Worm (Caenorhabditis elegans): ENCODE data around the gene F18A11.3.
A peak's percentile ranks its signal among the peaks of the same experiment; 100 is the strongest.

Gene F18A11.3

DNA sequence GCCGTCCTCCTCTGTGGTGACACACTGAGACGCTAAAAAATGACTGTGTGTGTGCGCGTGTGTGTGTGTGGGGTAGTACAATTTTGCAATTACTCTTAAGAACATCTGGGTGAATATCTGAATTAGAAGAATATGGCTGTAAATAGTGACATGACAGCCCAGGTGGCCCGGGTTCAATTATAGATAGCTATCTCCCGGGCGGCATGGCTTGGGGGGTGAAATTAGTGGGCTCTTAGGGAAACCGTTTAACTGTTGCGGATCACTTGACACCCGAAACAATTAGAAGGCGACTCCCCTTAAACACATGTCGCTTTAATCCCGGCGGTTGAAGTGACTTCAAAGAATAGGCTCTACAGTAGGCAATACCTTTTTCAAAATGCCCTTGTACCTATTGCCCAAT, 46.5 kb downstream of the F18A11.3 start:
- TF ChIP-seq madf-3 (GFP tag; IDR thresholded peaks at IDR 0.05) (no peak), F57A8.1 (GFP tag; optimal IDR thresholded peaks at IDR 0.05) (no peak), ztf-28 (GFP tag; IDR thresholded peaks at IDR 0.05) (no peak), bed-1 (GFP tag; IDR thresholded peaks at IDR 0.05) (no peak), hmg-1.2 (GFP tag; IDR thresholded peaks at IDR 0.05) (no peak), xnd-1 (tag; optimal IDR thresholded peaks at IDR 0.05) (no peak), ceh-79 (tag; optimal IDR thresholded peaks at IDR 0.05) (no peak), sdz-38 (tag; optimal IDR thresholded peaks at IDR 0.05) (no peak), egrh-3 (GFP tag; IDR thresholded peaks at IDR 0.05) (no peak), nhr-80 (tag; optimal IDR thresholded peaks at IDR 0.05) (no peak), attf-5 (GFP tag; optimal IDR thresholded peaks at IDR 0.05) (no peak), hrde-1 (tag; optimal IDR thresholded peaks at IDR 0.05; ENCODE audit: borderline replicate concordance) (no peak), dpff-1 (tag; optimal IDR thresholded peaks at IDR 0.05) (no peak), athp-1 (tag; optimal IDR thresholded peaks at IDR 0.05) (no peak), unc-130 (GFP tag; optimal IDR thresholded peaks at IDR 0.05) (no peak), attf-3 (GFP tag; conservative IDR thresholded peaks at IDR 0.05) (no peak), rec-8 (tag; optimal IDR thresholded peaks at IDR 0.05) (no peak), ceh-91 (GFP tag; IDR thresholded peaks at IDR 0.05) (no peak), mes-4 (tag; optimal IDR thresholded peaks at IDR 0.05) (no peak), hsf-1 (GFP tag; IDR thresholded peaks at IDR 0.05) (no peak)

- TF ChIP-seq tbp1 (GFP tag; optimal IDR thresholded peaks at IDR 0.05) (no peak), T26A5.8 (tag; optimal IDR thresholded peaks at IDR 0.05) (no peak), F52B5.7 (tag; optimal IDR thresholded peaks at IDR 0.05) (no peak), athp-1 (tag; optimal IDR thresholded peaks at IDR 0.05) (no peak), zfh-2 (GFP tag; conservative IDR thresholded peaks at IDR 0.05) (peak; percentile 87), C06A6.2 (GFP tag; conservative IDR thresholded peaks at IDR 0.05) (no peak), pha-4 (tag; optimal IDR thresholded peaks at IDR 0.05) (no peak), egl-44 (GFP tag; IDR thresholded peaks at IDR 0.05) (no peak), F57C9.4 (tag; optimal IDR thresholded peaks at IDR 0.05) (no peak), nfyb-1 (GFP tag; IDR thresholded peaks at IDR 0.05) (no peak), dox-1 (GFP tag; IDR thresholded peaks at IDR 0.05) (no peak), efl-1 (GFP tag; optimal IDR thresholded peaks at IDR 0.05) (no peak), Y56A3A.18 (GFP tag; IDR thresholded peaks at IDR 0.05) (no peak), egrh-3 (GFP tag; IDR thresholded peaks at IDR 0.05) (peak; percentile 52; the same call in 1 of the 2 replicates), tbx-9 (tag; optimal IDR thresholded peaks at IDR 0.05; ENCODE audit: borderline replicate concordance) (no peak), ztf-28 (GFP tag; IDR thresholded peaks at IDR 0.05) (no peak)
These were observed 48.8 kb downstream of the F18A11.3 start for ce11 chrII:12987799-12988198.

Data from whole organism, young adult.